Worm (Caenorhabditis elegans) whole organism, L4 larva: Measurements from ENCODE around the gene T23B12.11.

Source experiments
- aly-2 ChIP-seq: sonication (generic microtip); optimal IDR thresholded peaks from 2 replicates; lab custom pipeline; 2018; ENCODE audit warnings: missing biosample characterization, missing genetic modification characterization
- lin-13 ChIP-seq: fragments of 150-350 bp; optimal IDR thresholded peaks from 2 replicates; lab custom pipeline; 2014; ENCODE audit warnings: missing biosample characterization, missing genetic modification reagents, missing genetic modification characterization
- pha-4 ChIP-seq, 2 experiments: fragments of 150-350 bp in 1 of 2; fragments of 200-800 bp in 1 of 2; sonication (Bioruptor generic) in 1 of 2; IDR thresholded peaks in 1 of 2; optimal IDR thresholded peaks in 1 of 2; 2 replicates each; pipeline versions ENCODE4 v1.3.6 to Lab custom; 2014 to 2022; ENCODE audit warnings: missing genetic modification characterization in 2 of 2, missing genetic modification reagents in 2 of 2, missing biosample characterization in 1 of 2, missing compliant biosample characterization in 1 of 2
- ztf-11 ChIP-seq: fragments of 150-350 bp; optimal IDR thresholded peaks from 2 replicates; lab custom pipeline; 2014; ENCODE audit warnings: missing biosample characterization, missing genetic modification characterization

DNA sequence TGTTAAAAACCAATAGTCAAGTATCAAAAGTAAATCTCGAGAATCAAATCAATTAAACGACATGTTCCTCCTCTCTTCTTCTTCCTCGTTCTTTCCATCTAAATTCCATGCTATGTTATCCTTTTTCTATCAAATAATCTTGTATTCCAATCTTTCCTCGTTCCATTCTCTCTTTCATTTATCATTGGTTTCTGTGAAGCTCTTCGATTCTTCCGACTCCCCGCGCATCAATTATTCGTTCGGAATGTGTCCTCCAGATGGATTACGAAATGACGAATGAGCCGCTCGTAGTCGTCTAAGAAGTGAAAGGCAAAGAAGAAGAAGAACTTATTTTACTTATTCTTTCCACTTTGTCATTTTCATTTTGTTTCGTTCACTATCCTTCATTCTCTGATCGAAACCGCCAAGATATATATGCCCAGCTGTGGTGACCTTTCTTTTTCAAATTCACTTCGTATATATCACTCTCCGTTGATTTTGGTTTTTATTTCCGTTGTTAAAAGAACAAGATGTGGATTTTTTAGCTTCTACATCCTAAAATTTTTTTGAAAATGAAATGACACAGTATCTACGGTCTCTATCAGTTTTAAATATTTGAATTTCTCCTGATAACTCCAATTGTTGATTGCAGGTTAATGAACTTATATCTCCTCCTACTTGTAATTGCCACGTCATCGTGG lies 39.2 kb downstream of the T23B12.11 start, which contains the start of gene pxn-1:
- no peak for TF ChIP-seq pha-4 (GFP tag; IDR thresholded peaks at IDR 0.05; lab: Robert Waterston, UW)
- no peak for TF ChIP-seq pha-4 (tag; optimal IDR thresholded peaks at IDR 0.05; lab: Kevin White, UChicago)
- TF ChIP-seq ztf-11, result no peak
- no peak for TF ChIP-seq aly-2 (tag; lab: Kevin White, UChicago)
- no peak for TF ChIP-seq lin-13
